Worm (Caenorhabditis elegans) whole organism, L2 larva: Measurements from ENCODE around the gene zfp-3.
A peak's percentile ranks its signal among the peaks of the same experiment; 100 is the strongest.

Experiments
- F13H6.1 ChIP-seq: sonication (generic microtip); optimal IDR thresholded peaks from 2 replicates; lab custom pipeline; 2016; ENCODE audit warnings: missing genetic modification characterization, missing compliant biosample characterization
- ZK546.5 ChIP-seq: sonication (generic microtip); optimal IDR thresholded peaks from 2 replicates; lab custom pipeline; 2017; ENCODE audit warnings: missing biosample characterization, missing genetic modification characterization
- ama-1 ChIP-seq: fragments of 150-350 bp; optimal IDR thresholded peaks from 2 replicates; lab custom pipeline; 2018; ENCODE audit warnings: inconsistent platforms
- ceh-16 ChIP-seq: fragments of 150-350 bp; optimal IDR thresholded peaks from 2 replicates; lab custom pipeline; 2014; ENCODE audit warnings: missing biosample characterization, missing genetic modification characterization
- ceh-82 ChIP-seq: fragments of 150-350 bp; optimal IDR thresholded peaks from 2 replicates; lab custom pipeline; 2014; ENCODE audit warnings: missing biosample characterization, missing genetic modification characterization
- elt-1 ChIP-seq: fragments of 150-350 bp; optimal IDR thresholded peaks from 2 replicates; lab custom pipeline; 2014; ENCODE audit warnings: missing biosample characterization, missing genetic modification characterization
- lin-39 ChIP-seq: fragments of 150-350 bp; optimal IDR thresholded peaks from 2 replicates; lab custom pipeline; 2014; ENCODE audit warnings: missing biosample characterization, missing genetic modification reagents, missing genetic modification characterization
- mab-5 ChIP-seq: fragments of 150-350 bp; optimal IDR thresholded peaks from 2 replicates; lab custom pipeline; 2014; ENCODE audit warnings: missing biosample characterization, missing genetic modification characterization
- nhr-12 ChIP-seq: fragments of 150-350 bp; optimal IDR thresholded peaks from 2 replicates; lab custom pipeline; 2014; ENCODE audit warnings: missing biosample characterization, missing genetic modification characterization
- nhr-129 ChIP-seq: fragments of 150-350 bp; optimal IDR thresholded peaks from 2 replicates; lab custom pipeline; 2014; ENCODE audit warnings: missing biosample characterization, missing genetic modification characterization
- nhr-21 ChIP-seq: fragments of 150-350 bp; optimal IDR thresholded peaks from 2 replicates; lab custom pipeline; 2014; ENCODE audit warnings: missing biosample characterization, missing genetic modification characterization
- nhr-77 ChIP-seq: fragments of 150-350 bp; optimal IDR thresholded peaks from 2 replicates; lab custom pipeline; 2014; ENCODE audit warnings: missing biosample characterization, missing genetic modification characterization
- skn-1 ChIP-seq: sonication (generic microtip); optimal IDR thresholded peaks from 2 replicates; lab custom pipeline; 2017; ENCODE audit warnings: missing biosample characterization, missing genetic modification characterization

DNA sequence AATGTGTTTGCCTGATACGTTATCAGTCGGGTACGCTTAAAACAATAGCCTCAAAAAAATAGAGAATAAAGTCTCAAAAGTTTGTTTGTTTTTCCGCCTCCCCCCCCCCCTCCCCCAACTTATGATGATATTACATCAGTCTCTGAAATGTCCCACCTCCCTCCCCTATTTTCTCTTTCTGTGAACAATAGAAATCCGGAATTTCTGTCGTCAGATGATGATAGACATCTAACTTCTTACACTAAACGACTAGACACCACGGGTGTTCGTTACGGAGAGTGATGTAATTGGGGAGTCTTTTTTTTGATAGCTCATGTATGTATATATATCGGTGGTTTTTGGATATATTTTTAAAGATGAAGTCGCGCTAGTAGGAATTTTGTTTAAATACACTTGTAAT lies 52.0 kb downstream of the zfp-3 start:
- TF ChIP-seq nhr-21 (tag; lab: Kevin White, UChicago) (no peak), ama-1 (lab: Kevin White, UChicago) (no peak), ZK546.5 (tag; lab: Kevin White, UChicago) (no peak), mab-5 (no peak), nhr-12 (tag; lab: Kevin White, UChicago) (no peak), ceh-82 (no peak), nhr-129 (peak; percentile 42), F13H6.1 (tag; lab: Kevin White, UChicago) (no peak), elt-1 (no peak), skn-1 (tag; lab: Kevin White, UChicago) (no peak), ceh-16 (tag; lab: Kevin White, UChicago) (no peak), lin-39 (tag; lab: Kevin White, UChicago) (no peak), nhr-77 (tag; lab: Kevin White, UChicago) (no peak)
